Fruit fly (Drosophila melanogaster) whole organism, embryonic: ENCODE results near the gene CG1951.

Source experiments
- CG3281 ChIP-seq: fragments of 200-800 bp; sonication (Bioruptor generic); optimal IDR thresholded peaks from 3 replicates; lab custom pipeline; 2017; ENCODE audit warnings: missing biosample characterization, mild to moderate bottlenecking, missing genetic modification characterization
- CG5180 ChIP-seq: fragments of 200-800 bp; sonication (Bioruptor generic); optimal IDR thresholded peaks from 3 replicates; lab custom pipeline; 2017; ENCODE audit warnings: missing biosample characterization, missing genetic modification characterization, mild to moderate bottlenecking, moderate library complexity, missing genetic modification reagents
- CG6175 ChIP-seq: fragments of 200-800 bp; sonication (Bioruptor generic); IDR thresholded peaks from 3 replicates; pipeline ENCODE4 v1.3.6; 2022; ENCODE audit warnings: missing biosample characterization, missing genetic modification characterization
- CG6854 ChIP-seq: fragments of 200-800 bp; sonication (Bioruptor generic); optimal IDR thresholded peaks from 3 replicates; lab custom pipeline; 2017; ENCODE audit warnings: missing biosample characterization, mild to moderate bottlenecking, missing genetic modification characterization
- CoRest ChIP-seq: fragments of 200-800 bp; sonication (Bioruptor generic); optimal IDR thresholded peaks from 3 replicates; lab custom pipeline; 2018; ENCODE audit warnings: missing biosample characterization, mild to moderate bottlenecking, missing genetic modification characterization, moderate library complexity
- H2.0 ChIP-seq: fragments of 200-800 bp; sonication (Bioruptor generic); IDR thresholded peaks from 2 replicates; pipeline ENCODE4 v1.3.6; 2022; ENCODE audit warnings: missing biosample characterization, missing genetic modification characterization
- Hr78 ChIP-seq, 2 experiments: fragments of 200-800 bp in 1 of 2; fragments of >200 bp in 1 of 2; sonication (Bioruptor generic) in 1 of 2; optimal IDR thresholded peaks; 2 replicates each; lab custom pipeline; 2017 to 2019; ENCODE audit warnings: missing biosample characterization in 2 of 2, missing genetic modification characterization in 2 of 2, mild to moderate bottlenecking in 1 of 2, moderate library complexity in 1 of 2
- NC2α ChIP-seq: fragments of 200-800 bp; sonication (Bioruptor generic); optimal IDR thresholded peaks from 2 replicates; lab custom pipeline; 2016; ENCODE audit warnings: missing biosample characterization, missing genetic modification characterization
- NfI ChIP-seq: fragments of 200-800 bp; sonication (Bioruptor generic); optimal IDR thresholded peaks from 3 replicates; lab custom pipeline; 2018; ENCODE audit warnings: missing biosample characterization, mild to moderate bottlenecking, missing genetic modification characterization, moderate library complexity
- Xbp1 ChIP-seq: fragments of 200-800 bp; sonication (Bioruptor generic); optimal IDR thresholded peaks from 3 replicates; lab custom pipeline; 2016; ENCODE audit warnings: missing biosample characterization, mild to moderate bottlenecking, missing genetic modification characterization
- otp ChIP-seq: fragments of 200-800 bp; sonication (Bioruptor generic); IDR thresholded peaks from 3 replicates; pipeline ENCODE4, ENCODE4 v1.3.6; 2022; ENCODE audit warnings: missing biosample characterization, missing genetic modification characterization
- p53 ChIP-seq: fragments of 200-800 bp; sonication (Bioruptor generic); optimal IDR thresholded peaks from 2 replicates; lab custom pipeline; 2016; ENCODE audit warnings: missing biosample characterization, missing genetic modification characterization
- repo ChIP-seq: fragments of 200-800 bp; sonication (Bioruptor generic); optimal IDR thresholded peaks from 2 replicates; lab custom pipeline; 2016; ENCODE audit warnings: missing biosample characterization, missing genetic modification characterization
- tx ChIP-seq: fragments of 200-800 bp; sonication (Bioruptor generic); optimal IDR thresholded peaks from 2 replicates; lab custom pipeline; 2016; ENCODE audit warnings: missing biosample characterization, missing genetic modification characterization

DNA sequence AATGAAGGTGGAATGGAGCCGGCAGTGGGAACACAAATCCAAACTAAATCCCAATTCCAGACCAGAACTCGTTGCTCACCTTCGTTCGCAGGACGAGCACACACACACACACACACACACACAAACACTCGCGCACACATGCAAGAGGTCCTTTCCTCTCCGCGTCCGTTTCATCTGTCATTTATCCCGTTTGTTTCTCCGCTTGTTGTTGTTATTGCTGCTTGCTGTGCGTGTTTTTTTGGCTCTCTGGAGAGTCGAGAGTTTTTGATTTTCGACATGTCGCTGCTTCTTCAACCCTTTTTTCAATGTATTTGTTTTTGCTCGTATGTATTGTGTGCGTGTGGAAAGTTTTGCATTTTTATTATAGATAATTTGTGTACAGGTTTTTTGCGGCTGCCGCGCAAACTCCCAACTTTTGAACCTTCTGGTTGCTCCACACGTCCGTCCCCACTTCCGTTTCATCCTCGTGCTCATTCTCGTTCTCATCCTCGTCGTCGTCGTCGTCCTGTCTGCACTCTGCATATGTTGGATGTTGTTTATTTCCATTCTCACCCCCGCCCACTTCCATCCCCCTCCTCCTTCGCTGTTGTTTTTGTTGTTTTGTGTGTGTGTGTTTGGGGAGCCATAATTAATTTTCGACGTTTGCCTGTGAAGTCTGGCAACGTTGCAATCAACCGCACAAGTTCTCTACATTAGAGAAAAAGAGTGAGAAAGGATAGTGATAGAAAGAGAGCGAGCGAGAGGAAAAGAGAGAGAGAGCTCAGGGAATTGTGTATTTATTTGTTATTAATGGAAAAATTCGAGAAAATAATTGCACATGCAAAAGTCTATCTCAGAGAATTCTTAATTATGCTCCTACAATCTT, 42.4 kb downstream of the CG1951 start:
- TF ChIP-seq CoRest (tag; lab: Kevin White, UChicago) (no peak), repo (GFP tag; lab: Kevin White, UChicago) (no peak), otp (GFP tag; lab: Robert Waterston, UW) (no peak), CG6175 (GFP tag; lab: Robert Waterston, UW) (no peak), Xbp1 (no peak), tx (GFP tag; lab: Kevin White, UChicago) (no peak), H2.0 (GFP tag; lab: Robert Waterston, UW) (no peak), Hr78 (GFP tag; optimal IDR thresholded peaks at IDR 0.05; lab: Kevin White, UChicago) (no peak), CG6854 (no peak), CG5180 (GFP tag; lab: Kevin White, UChicago) (no peak), NC2α (GFP tag; lab: Kevin White, UChicago) (no peak), NfI (GFP tag; lab: Kevin White, UChicago) (no peak), p53 (no peak), CG3281 (GFP tag; lab: Kevin White, UChicago) (no peak)
